Worm (Caenorhabditis elegans) whole organism, midembryonic: ENCODE results near the gene lat-2.

ENCODE experiments used
- T22C8.4 ChIP-seq: fragments of 200-800 bp; sonication (Bioruptor generic); IDR thresholded peaks from 2 replicates; pipeline ENCODE4 v1.3.6; 2022; ENCODE audit warnings: missing genetic modification characterization, missing compliant biosample characterization
- cog-1 ChIP-seq: sonication (generic microtip); optimal IDR thresholded peaks from 2 replicates; lab custom pipeline; 2016; ENCODE audit warnings: missing genetic modification characterization, missing compliant biosample characterization
- flt-1 ChIP-seq: fragments of 200-800 bp; sonication (Bioruptor generic); IDR thresholded peaks from 2 replicates; pipeline ENCODE4 v1.3.6; 2022; ENCODE audit warnings: missing genetic modification characterization, missing compliant biosample characterization
- klf-2 ChIP-seq: fragments of 200-800 bp; sonication (Bioruptor generic); conservative IDR thresholded peaks from 2 replicates; pipeline ENCODE4 v1.3.6; 2022; ENCODE audit warnings: missing genetic modification reagents, missing genetic modification characterization, missing compliant biosample characterization
- med-1 ChIP-seq: sonication (generic microtip); optimal IDR thresholded peaks from 2 replicates; lab custom pipeline; 2017; ENCODE audit warnings: missing genetic modification characterization, mild to moderate bottlenecking, missing compliant biosample characterization, antibody characterized with exemption, missing genetic modification reagents; ENCODE audit not compliant: insufficient read depth
- ref-1 ChIP-seq: fragments of 200-800 bp; sonication (Bioruptor generic); conservative IDR thresholded peaks from 2 replicates; pipeline ENCODE4 v1.3.6; 2022; ENCODE audit warnings: missing genetic modification reagents, missing genetic modification characterization, missing compliant biosample characterization
- tab-1 ChIP-seq: fragments of 200-800 bp; sonication (Bioruptor generic); IDR thresholded peaks from 2 replicates; pipeline ENCODE4 v1.3.6; 2022; ENCODE audit warnings: missing genetic modification characterization, missing compliant biosample characterization
- ztf-23 ChIP-seq: fragments of 200-800 bp; sonication (Bioruptor generic); IDR thresholded peaks from 2 replicates; pipeline ENCODE4 v1.3.6; 2022; ENCODE audit warnings: missing genetic modification reagents, missing genetic modification characterization, missing compliant biosample characterization
- ztf-29 ChIP-seq: fragments of 200-800 bp; sonication (Bioruptor generic); IDR thresholded peaks from 2 replicates; pipeline ENCODE4 v1.3.6; 2022; ENCODE audit warnings: missing genetic modification reagents, missing genetic modification characterization, missing compliant biosample characterization

Gene lat-2

DNA sequence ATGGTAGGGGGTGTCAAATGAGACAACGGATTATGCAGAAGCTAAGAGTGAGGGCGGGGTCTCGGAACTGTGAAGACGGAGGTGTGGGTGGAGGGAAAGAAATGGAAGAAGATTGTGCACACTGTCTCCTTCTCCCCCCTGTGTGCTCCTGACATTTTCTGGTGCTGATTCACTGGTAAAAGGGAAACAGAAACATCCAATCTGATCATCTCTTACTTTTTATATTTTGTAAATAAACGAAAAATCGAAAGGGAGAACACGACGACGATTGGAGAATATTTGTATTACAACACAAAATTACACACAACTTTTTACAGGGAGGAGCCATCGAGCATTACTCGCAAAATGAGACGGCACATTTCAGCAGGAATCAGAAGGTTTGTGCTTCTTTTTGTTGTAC lies 24.4 kb downstream of the lat-2 start, which contains the start of gene fkh-6:
TSS of gene fkh-6 (minus strand) at position 101 of the 400 bp plus-strand sequence.
- TF ChIP-seq klf-2 (GFP tag; lab: Robert Waterston, UW) (no peak), ztf-29 (GFP tag; lab: Robert Waterston, UW) (no peak)

ce11 chrII:4391072-4391471 lies 32.2 kb downstream of the lat-2 start:
- TF ChIP-seq klf-2 (GFP tag; lab: Robert Waterston, UW) (no peak), ztf-23 (GFP tag; lab: Robert Waterston, UW) (no peak), ref-1 (GFP tag; lab: Robert Waterston, UW) (no peak), med-1 (GFP tag; lab: Kevin White, UChicago) (no peak), cog-1 (tag; lab: Kevin White, UChicago) (no peak), ztf-29 (GFP tag; lab: Robert Waterston, UW) (no peak), tab-1 (GFP tag; lab: Robert Waterston, UW) (no peak), flt-1 (GFP tag; lab: Robert Waterston, UW) (no peak), T22C8.4 (GFP tag; lab: Robert Waterston, UW) (no peak)

ce11 chrII:4392526-4393057 lies 33.7 kb downstream of the lat-2 start, which contains the start of gene mlt-7:
Gene mlt-7 (plus strand): TSS chrII:4393007.
- TF ChIP-seq klf-2 (GFP tag; lab: Robert Waterston, UW) (no peak), flt-1 (GFP tag; lab: Robert Waterston, UW) (no peak), med-1 (GFP tag; lab: Kevin White, UChicago) (no peak), ztf-23 (GFP tag; lab: Robert Waterston, UW) (no peak), cog-1 (tag; lab: Kevin White, UChicago) (no peak), tab-1 (GFP tag; lab: Robert Waterston, UW) (no peak), ref-1 (GFP tag; lab: Robert Waterston, UW) (no peak), ztf-29 (GFP tag; lab: Robert Waterston, UW) (no peak), T22C8.4 (GFP tag; lab: Robert Waterston, UW) (no peak)

- TF ChIP-seq cog-1 (tag; lab: Kevin White, UChicago) = no peak
- TF ChIP-seq ztf-29 (GFP tag; lab: Robert Waterston, UW) = no peak
- no peak for TF ChIP-seq flt-1 (GFP tag; lab: Robert Waterston, UW)
- no peak for TF ChIP-seq T22C8.4 (GFP tag; lab: Robert Waterston, UW)
- no peak for TF ChIP-seq ref-1 (GFP tag; lab: Robert Waterston, UW)
- TF ChIP-seq tab-1 (GFP tag; lab: Robert Waterston, UW) = no peak
Observed at ce11 chrII:4394438-4394837, 35.6 kb downstream of the lat-2 start.

DNA sequence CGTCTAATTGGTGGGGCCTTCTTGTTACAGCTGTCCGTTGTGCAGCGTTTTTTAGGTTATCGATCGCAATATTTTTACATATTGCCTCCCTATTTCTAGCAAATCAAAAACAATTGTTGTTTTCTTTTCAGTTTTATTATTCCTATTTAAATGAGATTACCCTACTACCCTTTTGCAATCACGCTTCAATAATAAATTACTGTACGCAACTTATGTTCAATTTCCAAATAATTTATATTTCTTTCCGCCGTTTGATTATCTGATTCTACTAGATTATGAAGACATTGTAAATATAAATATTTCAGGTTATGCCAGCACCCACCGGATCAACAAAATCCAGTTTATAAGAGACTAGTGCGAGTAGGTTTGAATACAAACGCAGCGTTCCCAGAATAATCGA lies 46.5 kb downstream of the lat-2 start, which contains the start of gene ZK430.5:
TSS of gene ZK430.5 (plus strand) at position 301 of the 400 bp plus-strand sequence.
- TF ChIP-seq med-1 (GFP tag; lab: Kevin White, UChicago) (no peak), ref-1 (GFP tag; lab: Robert Waterston, UW) (no peak), flt-1 (GFP tag; lab: Robert Waterston, UW) (no peak), cog-1 (tag; lab: Kevin White, UChicago) (no peak), klf-2 (GFP tag; lab: Robert Waterston, UW) (no peak), ztf-29 (GFP tag; lab: Robert Waterston, UW) (no peak), tab-1 (GFP tag; lab: Robert Waterston, UW) (no peak), T22C8.4 (GFP tag; lab: Robert Waterston, UW) (no peak), ztf-23 (GFP tag; lab: Robert Waterston, UW) (no peak)

DNA sequence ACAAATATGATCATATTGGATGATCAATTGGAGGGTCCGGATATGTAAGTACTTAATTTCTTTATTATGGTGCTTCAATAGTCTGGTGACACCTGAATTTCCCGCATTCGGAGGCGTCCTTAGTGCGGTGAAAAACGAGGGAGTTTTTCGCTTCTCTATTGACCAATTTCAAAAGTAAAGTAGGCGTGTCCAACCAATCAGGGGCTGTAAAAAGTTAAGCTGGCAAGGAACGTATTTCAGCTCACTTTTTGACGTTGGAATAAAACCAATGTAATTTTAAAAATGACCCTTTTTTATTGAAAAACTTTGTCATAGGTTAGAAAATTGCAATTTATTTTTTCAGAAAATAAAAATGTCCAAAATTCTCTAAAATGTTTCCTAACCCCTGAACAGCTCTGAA lies 50.8 kb downstream of the lat-2 start:
- no peak for TF ChIP-seq cog-1 (tag; lab: Kevin White, UChicago)
- no peak for TF ChIP-seq klf-2 (GFP tag; lab: Robert Waterston, UW)
- no peak for TF ChIP-seq ztf-29 (GFP tag; lab: Robert Waterston, UW)
- no peak for TF ChIP-seq tab-1 (GFP tag; lab: Robert Waterston, UW)
- no peak for TF ChIP-seq ref-1 (GFP tag; lab: Robert Waterston, UW)
- no peak for TF ChIP-seq T22C8.4 (GFP tag; lab: Robert Waterston, UW)
- TF ChIP-seq flt-1 (GFP tag; lab: Robert Waterston, UW) = no peak
- no peak for TF ChIP-seq ztf-23 (GFP tag; lab: Robert Waterston, UW)
- no peak for TF ChIP-seq med-1 (GFP tag; lab: Kevin White, UChicago)

DNA sequence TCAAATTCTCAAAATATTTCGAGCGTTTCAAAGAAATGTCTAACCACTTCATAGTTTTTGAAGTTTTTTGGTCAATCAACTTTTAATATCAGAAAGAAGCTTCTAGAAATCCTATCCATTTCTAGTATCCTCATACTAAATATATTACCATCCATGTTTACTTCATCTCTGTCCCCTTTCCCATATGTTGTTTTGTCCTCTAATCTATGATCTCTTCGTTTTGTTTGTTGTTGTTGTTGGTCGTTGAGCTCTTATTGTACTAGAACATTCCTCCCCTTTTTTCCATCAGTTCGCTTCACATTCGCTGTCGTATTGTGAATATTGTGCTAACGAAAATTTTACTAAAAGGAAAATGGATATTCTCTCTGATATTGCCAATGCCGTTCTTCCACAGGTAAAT lies 58.5 kb downstream of the lat-2 start, which contains the start of gene sod-5:
TSS of gene sod-5 (plus strand) at position 301 of the 400 bp plus-strand sequence.
- TF ChIP-seq ztf-23 (GFP tag; lab: Robert Waterston, UW) (no peak), cog-1 (tag; lab: Kevin White, UChicago) (no peak), med-1 (GFP tag; lab: Kevin White, UChicago) (no peak), T22C8.4 (GFP tag; lab: Robert Waterston, UW) (no peak), klf-2 (GFP tag; lab: Robert Waterston, UW) (no peak), flt-1 (GFP tag; lab: Robert Waterston, UW) (no peak), tab-1 (GFP tag; lab: Robert Waterston, UW) (no peak), ztf-29 (GFP tag; lab: Robert Waterston, UW) (no peak), ref-1 (GFP tag; lab: Robert Waterston, UW) (no peak)
